Worm (Caenorhabditis elegans): Measurements from ENCODE around the gene T06C10.3.

T06C10.3 gene

DNA sequence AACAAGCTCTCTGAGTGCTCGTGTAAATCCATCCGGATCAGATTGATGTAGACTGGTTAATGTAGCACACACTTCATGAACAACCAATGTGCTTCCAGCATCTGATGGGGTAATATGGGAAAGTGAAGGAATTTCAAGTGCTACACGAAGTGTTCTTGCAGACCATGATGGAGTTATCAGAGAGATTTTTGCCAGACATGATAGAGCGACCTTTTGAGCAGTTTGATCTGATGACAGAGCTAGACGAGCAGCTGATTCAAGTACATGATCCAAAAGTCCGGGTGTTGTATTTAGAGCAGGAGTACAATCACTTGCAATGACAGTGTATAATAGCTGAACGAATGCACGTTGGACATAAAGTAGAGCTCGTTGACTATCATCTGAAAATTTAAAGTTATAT lies 47.3 kb downstream of the T06C10.3 start:
- TF ChIP-seq unc-62 (GFP tag; optimal IDR thresholded peaks at IDR 0.05), result no peak

DNA sequence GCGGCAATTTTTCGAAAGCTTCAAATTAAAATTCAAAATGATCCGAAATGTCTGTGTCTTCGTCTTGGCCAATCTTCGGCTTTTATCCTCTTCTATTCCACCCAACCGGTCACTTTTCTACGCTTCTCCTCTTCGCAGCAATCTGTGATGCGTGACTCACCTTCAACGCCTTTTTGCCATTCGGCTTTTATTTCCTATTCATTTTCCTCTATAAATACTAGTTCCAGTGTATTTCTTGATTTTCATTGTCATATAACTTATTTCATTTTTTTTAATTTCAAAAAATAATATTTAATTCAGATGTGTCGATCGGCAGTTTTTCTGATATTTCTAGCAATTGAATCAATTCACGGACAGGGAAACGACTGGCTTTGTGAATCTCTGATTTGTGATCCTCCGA lies 49.6 kb downstream of the T06C10.3 start, which contains the start of gene C49H3.16:
Gene C49H3.16, plus strand, starts transcription at position 301 of the 400 bp plus-strand sequence.
- no peak for TF ChIP-seq unc-62 (GFP tag; optimal IDR thresholded peaks at IDR 0.05)

All from whole organism, dauer.